ENCODE assay signal across 3 fruit fly cellular contexts in genomic region chr3L:4269920-4270319, dm6.
A peak's percentile ranks its signal among the peaks of the same experiment; 100 is the strongest.
TF ChIP-seq lines count a peak whose summit lies in the region.

No protein-coding gene starts in this region.

TF ChIP-seq in whole organism, embryonic, 481 proteins besides CTCF, POLR2A, EP300 and RAD21 (continued from another document and continues in another):
- peak; percentile 43; the same call in 1 of the 2 replicates for TF ChIP-seq CG32532 (GFP tag; IDR thresholded peaks at IDR 0.05; lab: Robert Waterston, UW)
- peak; percentile 38; the same call in 1 of the 3 replicates for TF ChIP-seq CG7357 (GFP tag; IDR thresholded peaks at IDR 0.05; lab: Robert Waterston, UW)
- no peak for TF ChIP-seq CG1647 (GFP tag; optimal IDR thresholded peaks at IDR 0.05; lab: Kevin White, UChicago)
- no peak for TF ChIP-seq ato (GFP tag; IDR thresholded peaks at IDR 0.05; lab: Robert Waterston, UW; ENCODE audit: partially characterized antibody)
- peak; percentile 82 for TF ChIP-seq CG12391 (tag; optimal IDR thresholded peaks at IDR 0.05; lab: Kevin White, UChicago)
- TF ChIP-seq sim (GFP tag; IDR thresholded peaks at IDR 0.05; lab: Robert Waterston, UW): 0 out of 2 replicates have a peak, but pooled peaks have one; percentile 35
- peak; percentile 58 for TF ChIP-seq Ada2b (GFP tag; IDR thresholded peaks at IDR 0.05; lab: Robert Waterston, UW)
- TF ChIP-seq CG15479 (GFP tag; optimal IDR thresholded peaks at IDR 0.05; lab: Kevin White, UChicago): no peak
- no peak for TF ChIP-seq CG13624 (GFP tag; optimal IDR thresholded peaks at IDR 0.05; lab: Kevin White, UChicago)
- TF ChIP-seq dmrt11E (tag; optimal IDR thresholded peaks at IDR 0.05; lab: Kevin White, UChicago): peak; percentile 68
- no peak for TF ChIP-seq Opbp (GFP tag; IDR thresholded peaks at IDR 0.05; lab: Robert Waterston, UW; ENCODE audit: partially characterized antibody)
- peak; percentile 77 for TF ChIP-seq CG6689 (GFP tag; IDR thresholded peaks at IDR 0.05; lab: Robert Waterston, UW)
- no peak for TF ChIP-seq Mad (GFP tag; optimal IDR thresholded peaks at IDR 0.05; lab: Kevin White, UChicago)
- TF ChIP-seq hkb (optimal IDR thresholded peaks at IDR 0.05; lab: Kevin White, UChicago): no peak
- peak; percentile 84 for TF ChIP-seq hkb (GFP tag; IDR thresholded peaks at IDR 0.05; lab: Robert Waterston, UW)
- TF ChIP-seq nom (GFP tag; optimal IDR thresholded peaks at IDR 0.05; lab: Kevin White, UChicago): peak; percentile 48
- TF ChIP-seq CG6791 (GFP tag; IDR thresholded peaks at IDR 0.05; lab: Robert Waterston, UW; ENCODE audit: partially characterized antibody): 0 out of 3 replicates have a peak, but pooled peaks have one; percentile 15
- TF ChIP-seq CG14667 (GFP tag; IDR thresholded peaks at IDR 0.05; lab: Robert Waterston, UW): peak; percentile 35; the same call in 1 of the 2 replicates
- no peak; the same call in none of the 2 replicates for TF ChIP-seq slbo (GFP tag; IDR thresholded peaks at IDR 0.05; lab: Robert Waterston, UW)
- TF ChIP-seq lmd (GFP tag; IDR thresholded peaks at IDR 0.05; lab: Robert Waterston, UW): peak; percentile 66
- no peak for TF ChIP-seq Dad (GFP tag; optimal IDR thresholded peaks at IDR 0.05; lab: Kevin White, UChicago)
- TF ChIP-seq Aef1 (GFP tag; IDR thresholded peaks at IDR 0.05; lab: Robert Waterston, UW): peak; percentile 35; the same call in 1 of the 3 replicates
- peak; percentile 59 for TF ChIP-seq trem (tag; optimal IDR thresholded peaks at IDR 0.05; lab: Kevin White, UChicago)
- no peak for TF ChIP-seq Ets97D (GFP tag; optimal IDR thresholded peaks at IDR 0.05; lab: Kevin White, UChicago)
- TF ChIP-seq zen2 (GFP tag; IDR thresholded peaks at IDR 0.05; lab: Robert Waterston, UW; ENCODE audit: partially characterized antibody): no peak
- no peak for TF ChIP-seq D (optimal IDR thresholded peaks at IDR 0.05; lab: Kevin White, UChicago)
- peak; percentile 71 for TF ChIP-seq D (GFP tag; optimal IDR thresholded peaks at IDR 0.05; lab: Kevin White, UChicago)
- TF ChIP-seq CG4820 (GFP tag; optimal IDR thresholded peaks at IDR 0.05; lab: Kevin White, UChicago): peak; percentile 11
- TF ChIP-seq CG4424 (GFP tag; optimal IDR thresholded peaks at IDR 0.05; lab: Kevin White, UChicago): peak; percentile 48
- TF ChIP-seq CG6272 (GFP tag; IDR thresholded peaks at IDR 0.05; lab: Robert Waterston, UW): no peak
- no peak for TF ChIP-seq eve (GFP tag; optimal IDR thresholded peaks at IDR 0.05; lab: Kevin White, UChicago)
- TF ChIP-seq CG12299 (tag; optimal IDR thresholded peaks at IDR 0.05; lab: Kevin White, UChicago): peak; percentile 63
- no peak for TF ChIP-seq pros (GFP tag; optimal IDR thresholded peaks at IDR 0.05; lab: Kevin White, UChicago)
- peak; percentile 74 for TF ChIP-seq Blimp-1 (GFP tag; optimal IDR thresholded peaks at IDR 0.05; lab: Kevin White, UChicago)
- peak; percentile 75; the same call in 1 of the 2 replicates for TF ChIP-seq CG32767 (GFP tag; IDR thresholded peaks at IDR 0.05; lab: Robert Waterston, UW)
- no peak for TF ChIP-seq pho (GFP tag; optimal IDR thresholded peaks at IDR 0.05; lab: Kevin White, UChicago)
- no peak for TF ChIP-seq btn (GFP tag; optimal IDR thresholded peaks at IDR 0.05; lab: Kevin White, UChicago)
- TF ChIP-seq cato (GFP tag; optimal IDR thresholded peaks at IDR 0.05; lab: Kevin White, UChicago; ENCODE audit: borderline replicate concordance): no peak
- TF ChIP-seq nerfin-2 (GFP tag; IDR thresholded peaks at IDR 0.05; lab: Robert Waterston, UW; ENCODE audit: partially characterized antibody): no peak
- peak; percentile 56 for TF ChIP-seq kah (GFP tag; optimal IDR thresholded peaks at IDR 0.05; lab: Kevin White, UChicago)
- TF ChIP-seq CG10979 (tag; optimal IDR thresholded peaks at IDR 0.05; lab: Kevin White, UChicago): peak; percentile 82
- TF ChIP-seq nerfin-1 (tag; optimal IDR thresholded peaks at IDR 0.05; lab: Kevin White, UChicago): peak; percentile 69

TF ChIP-seq in whole organism, prepupa, 60 proteins besides CTCF, POLR2A, EP300 and RAD21 (continued from another document):
- peak; percentile 46 for TF ChIP-seq Eip75B (GFP tag; optimal IDR thresholded peaks at IDR 0.05; lab: Kevin White, UChicago)
- peak; percentile 64 for TF ChIP-seq topi (GFP tag; optimal IDR thresholded peaks at IDR 0.05; lab: Kevin White, UChicago)
- peak; percentile 90 for TF ChIP-seq CG32006 (GFP tag; optimal IDR thresholded peaks at IDR 0.05; lab: Kevin White, UChicago)
- TF ChIP-seq Eip78C (GFP tag; lab: Kevin White, UChicago): peak; percentile 94
- peak; percentile 83 for TF ChIP-seq CG3032 (tag; optimal IDR thresholded peaks at IDR 0.05; lab: Kevin White, UChicago)
- peak; percentile 81 for TF ChIP-seq achi (GFP tag; optimal IDR thresholded peaks at IDR 0.05; lab: Kevin White, UChicago)
- TF ChIP-seq esn (GFP tag; optimal IDR thresholded peaks at IDR 0.05; lab: Kevin White, UChicago): peak; percentile 75
- TF ChIP-seq vri (GFP tag; optimal IDR thresholded peaks at IDR 0.05; lab: Kevin White, UChicago): peak; percentile 66
- TF ChIP-seq Eip93F (GFP tag; optimal IDR thresholded peaks at IDR 0.05; lab: Kevin White, UChicago): peak; percentile 12
- TF ChIP-seq Hr39 (GFP tag; optimal IDR thresholded peaks at IDR 0.05; lab: Kevin White, UChicago): peak; percentile 30
- peak; percentile 70 for TF ChIP-seq net (GFP tag; optimal IDR thresholded peaks at IDR 0.05; lab: Kevin White, UChicago)
- peak; percentile 76 for TF ChIP-seq CG34406 (GFP tag; optimal IDR thresholded peaks at IDR 0.05; lab: Kevin White, UChicago)
- peak; percentile 50 for TF ChIP-seq fd85E (GFP tag; optimal IDR thresholded peaks at IDR 0.05; lab: Kevin White, UChicago)
- no peak for TF ChIP-seq svp (GFP tag; lab: Kevin White, UChicago)
- TF ChIP-seq CG11294 (GFP tag; IDR thresholded peaks at IDR 0.05; lab: Robert Waterston, UW): peak; percentile 29; the same call in 1 of the 2 replicates
- TF ChIP-seq CG6163 (GFP tag; IDR thresholded peaks at IDR 0.05; lab: Robert Waterston, UW): peak; percentile 79
- TF ChIP-seq Ets96B (tag; optimal IDR thresholded peaks at IDR 0.05; lab: Kevin White, UChicago): peak; percentile 78
- TF ChIP-seq acj6 (GFP tag; optimal IDR thresholded peaks at IDR 0.05; lab: Kevin White, UChicago): peak; percentile 76
- peak; percentile 56 for TF ChIP-seq CG1621 (tag; optimal IDR thresholded peaks at IDR 0.05; lab: Kevin White, UChicago)
- TF ChIP-seq cyc (GFP tag; optimal IDR thresholded peaks at IDR 0.05; lab: Kevin White, UChicago): peak; percentile 51
- TF ChIP-seq Ets21C (GFP tag; optimal IDR thresholded peaks at IDR 0.05; lab: Kevin White, UChicago): peak; percentile 12
- TF ChIP-seq Met (GFP tag; optimal IDR thresholded peaks at IDR 0.05; lab: Kevin White, UChicago): peak; percentile 77
- TF ChIP-seq CG10669 (GFP tag; optimal IDR thresholded peaks at IDR 0.05; lab: Kevin White, UChicago): peak; percentile 66
- TF ChIP-seq Gug (GFP tag; IDR thresholded peaks at IDR 0.05; lab: Robert Waterston, UW): peak; percentile 45
- TF ChIP-seq CG10631 (GFP tag; optimal IDR thresholded peaks at IDR 0.05; lab: Kevin White, UChicago): peak; percentile 71
- TF ChIP-seq CG11762 (GFP tag; optimal IDR thresholded peaks at IDR 0.05; lab: Kevin White, UChicago; ENCODE audit: insufficient read depth): peak; percentile 62
- TF ChIP-seq Sox102F (GFP tag; optimal IDR thresholded peaks at IDR 0.05; lab: Kevin White, UChicago): peak; percentile 70
- peak; percentile 78 for TF ChIP-seq CG3919 (GFP tag; optimal IDR thresholded peaks at IDR 0.05; lab: Kevin White, UChicago)
- TF ChIP-seq fd59A (GFP tag; optimal IDR thresholded peaks at IDR 0.05; lab: Kevin White, UChicago): peak; percentile 58
- peak; percentile 70 for TF ChIP-seq CG4318 (GFP tag; optimal IDR thresholded peaks at IDR 0.05; lab: Kevin White, UChicago)
- peak; percentile 51 for TF ChIP-seq CG7368 (GFP tag; optimal IDR thresholded peaks at IDR 0.05; lab: Kevin White, UChicago)
- peak; percentile 79 for TF ChIP-seq CG6808 (GFP tag; optimal IDR thresholded peaks at IDR 0.05; lab: Kevin White, UChicago)
- TF ChIP-seq CG8632 (GFP tag; optimal IDR thresholded peaks at IDR 0.05; lab: Kevin White, UChicago): peak; percentile 69
- TF ChIP-seq fkh (GFP tag; optimal IDR thresholded peaks at IDR 0.05; lab: Kevin White, UChicago): no peak
- TF ChIP-seq pdm3 (GFP tag; optimal IDR thresholded peaks at IDR 0.05; lab: Kevin White, UChicago): peak; percentile 59
- TF ChIP-seq lz (GFP tag; optimal IDR thresholded peaks at IDR 0.05; lab: Kevin White, UChicago): peak; percentile 48
- TF ChIP-seq dsx (GFP tag; optimal IDR thresholded peaks at IDR 0.05; lab: Kevin White, UChicago; ENCODE audit: poor library complexity, severe bottlenecking): peak; percentile 81

TF ChIP-seq in whole organism, wandering third instar larva, 38 proteins besides CTCF, POLR2A, EP300 and RAD21 (continued from another document):
- TF ChIP-seq fru (GFP tag; optimal IDR thresholded peaks at IDR 0.05; lab: Kevin White, UChicago) (peak; percentile 71), br (GFP tag; optimal IDR thresholded peaks at IDR 0.05; lab: Kevin White, UChicago) (peak; percentile 56), dmrt93B (GFP tag; optimal IDR thresholded peaks at IDR 0.05; lab: Kevin White, UChicago) (peak; percentile 75), Hr78 (GFP tag; optimal IDR thresholded peaks at IDR 0.05; lab: Kevin White, UChicago) (no peak), h (GFP tag; optimal IDR thresholded peaks at IDR 0.05; lab: Kevin White, UChicago) (peak; percentile 83), dl (GFP tag; optimal IDR thresholded peaks at IDR 0.05; lab: Kevin White, UChicago; ENCODE audit: insufficient read depth in 1 of 2, partially characterized antibody in 2 of 2) (no peak), OdsH (GFP tag; optimal IDR thresholded peaks at IDR 0.05; lab: Kevin White, UChicago) (peak; percentile 86)
